Worm (Caenorhabditis elegans) whole organism, mixed stage, embryonic: ENCODE results near the gene eif-2Balpha.

Experiments
- M03D4.4 ChIP-seq: sonication (generic microtip); optimal IDR thresholded peaks from 2 replicates; lab custom pipeline; 2017; ENCODE audit warnings: mild to moderate bottlenecking, missing genetic modification characterization, missing compliant biosample characterization
- bed-3 ChIP-seq: fragments of 200-800 bp; sonication (Bioruptor generic); optimal IDR thresholded peaks from 3 replicates; lab custom pipeline; 2018; ENCODE audit warnings: mild to moderate bottlenecking, missing genetic modification characterization, moderate library complexity, missing compliant biosample characterization
- blmp-1 ChIP-seq: fragments of 150-350 bp; optimal IDR thresholded peaks from 2 replicates; lab custom pipeline; 2014; ENCODE audit warnings: missing biosample characterization, missing genetic modification characterization
- ceh-39 ChIP-seq: fragments of 150-350 bp; optimal IDR thresholded peaks from 2 replicates; lab custom pipeline; 2014; ENCODE audit warnings: missing biosample characterization, missing genetic modification characterization
- ceh-43 ChIP-seq: fragments of 200-800 bp; sonication (Bioruptor generic); optimal IDR thresholded peaks from 2 replicates; lab custom pipeline; 2018; ENCODE audit warnings: mild to moderate bottlenecking, missing genetic modification characterization, moderate library complexity, missing compliant biosample characterization
- ces-1 ChIP-seq: fragments of 150-350 bp; optimal IDR thresholded peaks from 2 replicates; lab custom pipeline; 2014; ENCODE audit warnings: missing biosample characterization, missing genetic modification reagents, missing genetic modification characterization
- drap-1 ChIP-seq: fragments of 200-800 bp; sonication (Bioruptor generic); optimal IDR thresholded peaks from 3 replicates; lab custom pipeline; 2018; ENCODE audit warnings: mild to moderate bottlenecking, missing genetic modification characterization, missing compliant biosample characterization
- elt-1 ChIP-seq: sonication (generic microtip); optimal IDR thresholded peaks from 2 replicates; lab custom pipeline; 2017; ENCODE audit warnings: missing genetic modification characterization, mild to moderate bottlenecking, missing compliant biosample characterization, antibody characterized with exemption, moderate library complexity, borderline replicate concordance; ENCODE audit not compliant: insufficient read depth
- elt-3 ChIP-seq: fragments of 150-350 bp; optimal IDR thresholded peaks from 2 replicates; lab custom pipeline; 2014; ENCODE audit warnings: missing biosample characterization, missing genetic modification characterization
- flh-1 ChIP-seq: fragments of 200-800 bp; sonication (Bioruptor generic); optimal IDR thresholded peaks from 2 replicates; lab custom pipeline; 2018; ENCODE audit warnings: mild to moderate bottlenecking, missing genetic modification characterization, moderate library complexity, missing compliant biosample characterization
- ham-2 ChIP-seq: fragments of 200-800 bp; sonication (Bioruptor generic); optimal IDR thresholded peaks from 2 replicates; lab custom pipeline; 2018; ENCODE audit warnings: mild to moderate bottlenecking, missing genetic modification characterization, missing compliant biosample characterization
- hlh-1 ChIP-seq: fragments of 150-350 bp; optimal IDR thresholded peaks from 2 replicates; lab custom pipeline; 2014; ENCODE audit warnings: missing biosample characterization, missing genetic modification reagents, missing genetic modification characterization
- lin-13 ChIP-seq: fragments of 150-350 bp; optimal IDR thresholded peaks from 2 replicates; lab custom pipeline; 2014; ENCODE audit warnings: missing biosample characterization, missing genetic modification characterization
- lin-32 ChIP-seq: fragments of 200-800 bp; sonication (Bioruptor generic); optimal IDR thresholded peaks from 2 replicates; lab custom pipeline; 2018; ENCODE audit warnings: mild to moderate bottlenecking, missing genetic modification characterization, missing compliant biosample characterization
- lsy-2 ChIP-seq: fragments of 150-350 bp; optimal IDR thresholded peaks from 2 replicates; lab custom pipeline; 2014; ENCODE audit warnings: missing biosample characterization, missing genetic modification characterization
- mab-5 ChIP-seq: fragments of 150-350 bp; optimal IDR thresholded peaks from 2 replicates; lab custom pipeline; 2014; ENCODE audit warnings: missing biosample characterization, missing genetic modification characterization
- mep-1 ChIP-seq: fragments of 150-350 bp; optimal IDR thresholded peaks from 2 replicates; lab custom pipeline; 2017; ENCODE audit warnings: missing biosample characterization, missing genetic modification reagents, missing genetic modification characterization, inconsistent platforms
- mls-2 ChIP-seq: sonication (generic microtip); optimal IDR thresholded peaks from 2 replicates; lab custom pipeline; 2016; ENCODE audit warnings: mild to moderate bottlenecking, missing genetic modification characterization, moderate library complexity, missing compliant biosample characterization
- nhr-12 ChIP-seq: fragments of 150-350 bp; optimal IDR thresholded peaks from 2 replicates; lab custom pipeline; 2014; ENCODE audit warnings: missing biosample characterization, missing genetic modification characterization
- nhr-2 ChIP-seq: fragments of 150-350 bp; optimal IDR thresholded peaks from 2 replicates; lab custom pipeline; 2014; ENCODE audit warnings: missing biosample characterization, missing genetic modification characterization
- nhr-237 ChIP-seq: fragments of 150-350 bp; optimal IDR thresholded peaks from 2 replicates; lab custom pipeline; 2014; ENCODE audit warnings: missing biosample characterization, missing genetic modification characterization
- nhr-28 ChIP-seq: fragments of 150-350 bp; optimal IDR thresholded peaks from 2 replicates; lab custom pipeline; 2014; ENCODE audit warnings: missing biosample characterization, missing genetic modification characterization
- nhr-76 ChIP-seq: sonication (generic microtip); optimal IDR thresholded peaks from 2 replicates; lab custom pipeline; 2017; ENCODE audit warnings: missing biosample characterization, missing genetic modification characterization
- pha-4 ChIP-seq: fragments of 150-350 bp; optimal IDR thresholded peaks from 2 replicates; lab custom pipeline; 2018; ENCODE audit warnings: missing biosample characterization, missing genetic modification reagents, missing genetic modification characterization
- sem-2 ChIP-seq: fragments of 200-800 bp; sonication (Bioruptor generic); optimal IDR thresholded peaks from 2 replicates; lab custom pipeline; 2018; ENCODE audit warnings: mild to moderate bottlenecking, missing genetic modification characterization, missing compliant biosample characterization
- snpc-4 ChIP-seq: fragments of 150-350 bp; optimal IDR thresholded peaks from 2 replicates; lab custom pipeline; 2014; ENCODE audit warnings: missing biosample characterization, missing genetic modification characterization
- sptf-1 ChIP-seq: sonication (generic microtip); optimal IDR thresholded peaks from 2 replicates; lab custom pipeline; 2017; ENCODE audit warnings: mild to moderate bottlenecking, missing genetic modification characterization, moderate library complexity, missing compliant biosample characterization
- tbx-8 ChIP-seq: fragments of 200-800 bp; sonication (Bioruptor generic); optimal IDR thresholded peaks from 2 replicates; lab custom pipeline; 2018; ENCODE audit warnings: mild to moderate bottlenecking, missing genetic modification characterization, moderate library complexity, missing compliant biosample characterization
- unc-120 ChIP-seq: sonication (generic microtip); optimal IDR thresholded peaks from 2 replicates; lab custom pipeline; 2017; ENCODE audit warnings: missing genetic modification characterization, missing compliant biosample characterization; ENCODE audit not compliant: poor library complexity, severe bottlenecking
- unc-39 ChIP-seq: fragments of 150-350 bp; optimal IDR thresholded peaks from 2 replicates; lab custom pipeline; 2014; ENCODE audit warnings: missing biosample characterization, missing genetic modification characterization
- unc-62 ChIP-seq: fragments of 150-350 bp; optimal IDR thresholded peaks from 2 replicates; lab custom pipeline; 2014; ENCODE audit warnings: missing biosample characterization, missing genetic modification reagents, missing genetic modification characterization
- zip-8 ChIP-seq: fragments of 150-350 bp; optimal IDR thresholded peaks from 2 replicates; lab custom pipeline; 2014; ENCODE audit warnings: missing biosample characterization, missing genetic modification characterization
- ztf-11 ChIP-seq: fragments of 150-350 bp; optimal IDR thresholded peaks from 2 replicates; lab custom pipeline; 2014; ENCODE audit warnings: missing biosample characterization, missing genetic modification characterization

eif-2Balpha gene

ce11 chrIII:9542816-9543215 is at the start of gene eif-2Balpha:
eif-2Balpha (plus strand) TSS chrIII:9543119.
- TF ChIP-seq sem-2 (GFP tag; lab: Kevin White, UChicago) (no peak), nhr-12 (no peak), flh-1 (no peak), mab-5 (no peak), nhr-237 (tag; lab: Kevin White, UChicago) (no peak), lsy-2 (peak; percentile 75), ces-1 (GFP tag; lab: Kevin White, UChicago) (peak; percentile 64), hlh-1 (tag; lab: Kevin White, UChicago) (no peak), pha-4 (tag; lab: Kevin White, UChicago) (no peak), mls-2 (tag; lab: Kevin White, UChicago) (no peak), drap-1 (GFP tag; lab: Kevin White, UChicago) (no peak), M03D4.4 (tag; lab: Kevin White, UChicago) (no peak), tbx-8 (no peak)
- TF ChIP-seq, all 35 proteins: peak for 2

- TF ChIP-seq bed-3 (GFP tag; lab: Kevin White, UChicago) (no peak), tbx-8 (no peak), nhr-28 (tag; lab: Kevin White, UChicago) (no peak), lin-32 (GFP tag; lab: Kevin White, UChicago) (no peak), M03D4.4 (tag; lab: Kevin White, UChicago) (no peak), elt-1 (tag; lab: Kevin White, UChicago) (no peak), ceh-39 (no peak), pha-4 (tag; lab: Kevin White, UChicago) (no peak), flh-1 (no peak), elt-3 (no peak), unc-39 (tag; lab: Kevin White, UChicago) (no peak), mep-1 (no peak), mab-5 (no peak), ham-2 (no peak), snpc-4 (tag; lab: Kevin White, UChicago) (no peak), zip-8 (no peak)
Observed at ce11 chrIII:9494209-9494608, 48.7 kb upstream of the eif-2Balpha start.

ce11 chrIII:9496083-9496482 is 46.8 kb upstream of the eif-2Balpha start:
- no peak for TF ChIP-seq unc-39 (tag; lab: Kevin White, UChicago)
- no peak for TF ChIP-seq tbx-8
- no peak for TF ChIP-seq ztf-11 (tag; lab: Kevin White, UChicago)
- no peak for TF ChIP-seq ceh-39
- no peak for TF ChIP-seq sptf-1 (tag; lab: Kevin White, UChicago)
- TF ChIP-seq mep-1 = no peak
- TF ChIP-seq unc-62 (GFP tag; lab: Kevin White, UChicago) = no peak
- no peak for TF ChIP-seq ces-1 (GFP tag; lab: Kevin White, UChicago)
- no peak for TF ChIP-seq flh-1
- TF ChIP-seq ceh-43 (GFP tag; lab: Kevin White, UChicago) = no peak
- no peak for TF ChIP-seq bed-3 (GFP tag; lab: Kevin White, UChicago)
- no peak for TF ChIP-seq nhr-76 (tag; lab: Kevin White, UChicago)
- TF ChIP-seq blmp-1 = no peak
- TF ChIP-seq lsy-2 = no peak
- TF ChIP-seq hlh-1 (tag; lab: Kevin White, UChicago) = no peak
- TF ChIP-seq elt-3 = no peak
- TF ChIP-seq nhr-237 (tag; lab: Kevin White, UChicago) = no peak
- no peak for TF ChIP-seq nhr-28 (tag; lab: Kevin White, UChicago)
- no peak for TF ChIP-seq mab-5
- TF ChIP-seq mls-2 (tag; lab: Kevin White, UChicago) = no peak

- TF ChIP-seq zip-8 (peak; percentile 94), unc-120 (no peak), sem-2 (GFP tag; lab: Kevin White, UChicago) (no peak)
Observed at ce11 chrIII:9497412-9497811, 45.5 kb upstream of the eif-2Balpha start.

- no peak for TF ChIP-seq lin-32 (GFP tag; lab: Kevin White, UChicago)
- TF ChIP-seq zip-8 = no peak
- TF ChIP-seq lin-13 (tag; lab: Kevin White, UChicago) = no peak
- TF ChIP-seq nhr-2 = no peak
- TF ChIP-seq drap-1 (GFP tag; lab: Kevin White, UChicago) = no peak
- TF ChIP-seq mep-1 = no peak
- TF ChIP-seq mls-2 (tag; lab: Kevin White, UChicago) = no peak
- TF ChIP-seq mab-5 = no peak
- TF ChIP-seq sptf-1 (tag; lab: Kevin White, UChicago) = no peak
- no peak for TF ChIP-seq nhr-12
Observed at ce11 chrIII:9500267-9500666, 42.7 kb upstream of the eif-2Balpha start, which contains the start of gene sod-4. sod-4 (minus strand) TSS chrIII:9500375.
